Worm (Caenorhabditis elegans): ENCODE measurements around the gene nit-1.
A peak's percentile ranks its signal among the peaks of the same experiment; 100 is the strongest.

Gene nit-1

DNA sequence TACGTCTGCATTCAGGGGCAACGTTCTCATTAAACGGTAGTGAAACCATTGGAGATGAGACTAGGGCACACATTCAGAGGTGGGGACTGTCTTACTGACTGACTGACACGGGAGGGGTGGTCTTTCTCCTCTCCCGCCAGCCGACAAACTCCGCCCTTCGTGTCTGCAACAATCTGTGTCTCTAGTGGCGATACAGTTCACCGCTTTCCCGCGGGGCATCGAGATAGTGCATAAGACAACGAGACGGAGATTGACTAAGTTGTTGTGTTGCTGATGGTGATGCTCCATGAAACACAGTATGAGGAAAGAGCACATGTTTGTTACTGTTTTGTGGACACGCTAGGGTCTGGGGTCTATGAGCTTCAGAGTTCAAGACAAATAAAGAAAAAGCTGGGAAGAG lies 48.6 kb upstream of the nit-1 start:
- no peak for TF ChIP-seq nhr-41 (GFP tag; IDR thresholded peaks at IDR 0.05)
- TF ChIP-seq pha-4 (GFP tag; IDR thresholded peaks at IDR 0.05): peak; percentile 26; the same call in 1 of the 2 replicates
- no peak for TF ChIP-seq pha-4 (tag; optimal IDR thresholded peaks at IDR 0.05)
- TF ChIP-seq Y48G9A.11 (GFP tag; IDR thresholded peaks at IDR 0.05): no peak
- no peak for TF ChIP-seq egl-27 (tag; optimal IDR thresholded peaks at IDR 0.05)
- TF ChIP-seq dmd-6 (GFP tag; IDR thresholded peaks at IDR 0.05): peak; percentile 65
- peak; percentile 34 for TF ChIP-seq dve-1 (tag; optimal IDR thresholded peaks at IDR 0.05; ENCODE audit: insufficient read depth)
- no peak for TF ChIP-seq zip-11 (GFP tag; IDR thresholded peaks at IDR 0.05)
- no peak for TF ChIP-seq snpc-1.2 (GFP tag; IDR thresholded peaks at IDR 0.05)
- no peak for TF ChIP-seq F26F4.8 (GFP tag; conservative IDR thresholded peaks at IDR 0.05)
- no peak for TF ChIP-seq nhr-11 (tag; optimal IDR thresholded peaks at IDR 0.05)
- no peak for TF ChIP-seq dpl-1 (GFP tag; optimal IDR thresholded peaks at IDR 0.05)
- TF ChIP-seq nhr-102 (tag; optimal IDR thresholded peaks at IDR 0.05): no peak
- TF ChIP-seq nhr-77 (tag; optimal IDR thresholded peaks at IDR 0.05): peak; percentile 41
- TF ChIP-seq lin-13 (GFP tag; optimal IDR thresholded peaks at IDR 0.05): peak; percentile 25
- TF ChIP-seq gei-8 (GFP tag; optimal IDR thresholded peaks at IDR 0.05): no peak
- TF ChIP-seq spr-1 (tag; optimal IDR thresholded peaks at IDR 0.05): no peak
- TF ChIP-seq daf-12 (tag; optimal IDR thresholded peaks at IDR 0.05): no peak
- TF ChIP-seq nhr-237 (tag; optimal IDR thresholded peaks at IDR 0.05): no peak
- no peak for TF ChIP-seq nhr-76 (tag; optimal IDR thresholded peaks at IDR 0.05)
- TF ChIP-seq madf-5 (GFP tag; IDR thresholded peaks at IDR 0.05): no peak
- no peak for TF ChIP-seq lin-1 (GFP tag; IDR thresholded peaks at IDR 0.05)
- TF ChIP-seq spr-3 (GFP tag; optimal IDR thresholded peaks at IDR 0.05): peak; percentile 11
- TF ChIP-seq aly-2 (tag; optimal IDR thresholded peaks at IDR 0.05): no peak
- TF ChIP-seq R02D3.7 (tag; optimal IDR thresholded peaks at IDR 0.05): no peak
- 0 out of 2 replicates have a peak, but pooled peaks have one; percentile 40 for TF ChIP-seq egl-43 (GFP tag; IDR thresholded peaks at IDR 0.05)
- TF ChIP-seq F37D6.2 (tag; optimal IDR thresholded peaks at IDR 0.05): no peak
- TF ChIP-seq F44E2.7 (GFP tag; IDR thresholded peaks at IDR 0.05): no peak
- no peak for TF ChIP-seq saeg-2 (GFP tag; IDR thresholded peaks at IDR 0.05)
- peak; percentile 42; the same call in 1 of the 2 replicates for TF ChIP-seq hmg-1.1 (GFP tag; IDR thresholded peaks at IDR 0.05)
- TF ChIP-seq nhr-6 (tag; optimal IDR thresholded peaks at IDR 0.05): no peak
- TF ChIP-seq hlh-11 (tag; optimal IDR thresholded peaks at IDR 0.05): peak; percentile 72
- no peak for TF ChIP-seq attf-4 (tag; optimal IDR thresholded peaks at IDR 0.05)
- no peak for TF ChIP-seq dmd-9 (GFP tag; IDR thresholded peaks at IDR 0.05)
- no peak for TF ChIP-seq ceh-28 (tag; optimal IDR thresholded peaks at IDR 0.05)
- TF ChIP-seq hlh-30 (tag; optimal IDR thresholded peaks at IDR 0.05; ENCODE audit: insufficient read depth): peak; percentile 65
- TF ChIP-seq unc-130 (GFP tag; optimal IDR thresholded peaks at IDR 0.05): no peak
- TF ChIP-seq arid-1 (GFP tag; conservative IDR thresholded peaks at IDR 0.05): no peak
- TF ChIP-seq daf-16 (GFP tag; optimal IDR thresholded peaks at IDR 0.05): no peak
- peak; percentile 71 for TF ChIP-seq daf-16 (tag; optimal IDR thresholded peaks at IDR 0.05)
- TF ChIP-seq ces-1 (GFP tag; optimal IDR thresholded peaks at IDR 0.05): no peak
- no peak for TF ChIP-seq rbr-2 (tag; optimal IDR thresholded peaks at IDR 0.05)
- peak; percentile 13 for TF ChIP-seq mes-2 (tag; optimal IDR thresholded peaks at IDR 0.05; ENCODE audit: poor library complexity, severe bottlenecking)
- peak in 1 of 2 experiments; percentile 66 for TF ChIP-seq mdl-1 (tag; optimal IDR thresholded peaks at IDR 0.05)
- peak; percentile 86 for TF ChIP-seq mxl-3 (GFP tag; optimal IDR thresholded peaks at IDR 0.05)
- TF ChIP-seq Y75B8A.6 (GFP tag; IDR thresholded peaks at IDR 0.05): no peak
- TF ChIP-seq tag-97 (GFP tag; IDR thresholded peaks at IDR 0.05): no peak
- peak in 1 of 2 experiments; percentile 61 for TF ChIP-seq hif-1 (tag; optimal IDR thresholded peaks at IDR 0.05)
- 0 out of 2 replicates have a peak, but pooled peaks have one; percentile 34 for TF ChIP-seq vab-7 (GFP tag; IDR thresholded peaks at IDR 0.05)
- no peak for TF ChIP-seq php-3 (GFP tag; IDR thresholded peaks at IDR 0.05)
- TF ChIP-seq lsy-2 (tag; optimal IDR thresholded peaks at IDR 0.05): peak; percentile 6 to 44
